Worm (Caenorhabditis elegans) whole organism, L3 larva: ENCODE data around the gene EEED8.14.
A peak's percentile ranks its signal among the peaks of the same experiment; 100 is the strongest.

Experiments
- aly-2 ChIP-seq: fragments of 150-350 bp; optimal IDR thresholded peaks from 2 replicates; lab custom pipeline; 2014; ENCODE audit warnings: missing biosample characterization, missing genetic modification characterization
- ceh-16 ChIP-seq: sonication (generic microtip); optimal IDR thresholded peaks from 2 replicates; lab custom pipeline; 2017; ENCODE audit warnings: missing biosample characterization, missing genetic modification characterization
- ceh-9 ChIP-seq: sonication (generic microtip); optimal IDR thresholded peaks from 2 replicates; lab custom pipeline; 2018; ENCODE audit warnings: missing biosample characterization, missing genetic modification characterization
- nhr-237 ChIP-seq: fragments of 150-350 bp; optimal IDR thresholded peaks from 2 replicates; lab custom pipeline; 2014; ENCODE audit warnings: missing biosample characterization, missing genetic modification characterization
- skn-1 ChIP-seq: fragments of 150-350 bp; optimal IDR thresholded peaks from 2 replicates; lab custom pipeline; 2014; ENCODE audit warnings: missing biosample characterization, missing genetic modification characterization
- ztf-4 ChIP-seq: fragments of 150-350 bp; optimal IDR thresholded peaks from 2 replicates; lab custom pipeline; 2014; ENCODE audit warnings: missing biosample characterization, missing genetic modification characterization

DNA sequence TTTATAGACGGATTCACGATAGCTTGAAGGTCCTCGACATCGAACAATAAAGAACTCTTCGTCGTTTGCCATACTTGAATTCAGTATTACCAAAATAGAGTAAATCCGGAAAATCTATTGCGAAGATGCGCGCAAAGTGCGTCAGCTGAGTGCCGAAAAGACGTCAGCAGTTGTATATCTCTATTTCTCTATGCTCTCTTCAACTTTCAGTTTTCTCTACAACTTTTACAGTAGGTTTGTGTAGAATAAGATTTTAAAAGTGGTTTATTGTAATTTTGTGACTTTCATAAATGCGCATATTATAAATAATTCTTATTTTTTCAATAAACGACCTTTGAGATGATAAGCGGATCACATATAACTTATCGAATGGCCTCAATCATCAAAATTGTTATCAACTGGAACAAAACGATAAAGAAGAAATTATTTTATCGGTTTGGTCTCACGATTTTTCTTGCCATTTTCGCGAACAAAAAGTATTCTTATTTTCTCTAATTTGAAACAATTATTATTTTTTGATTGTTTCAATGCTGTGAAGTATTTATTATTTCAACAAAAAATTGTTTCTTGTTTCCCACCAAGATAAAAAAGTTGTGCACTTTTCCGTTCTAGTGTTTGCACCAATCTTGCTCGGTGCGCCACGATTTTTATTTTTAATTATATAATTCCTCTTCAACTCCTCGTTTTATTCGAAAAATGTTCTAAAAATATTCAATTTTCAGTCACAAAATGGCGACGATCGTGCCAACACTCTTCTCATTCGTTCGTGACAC is 40.4 kb downstream of the EEED8.14 start, which contains the start of the genes agt-2 and F09E5.3:
- no peak for TF ChIP-seq ceh-16 (tag; lab: Kevin White, UChicago)
- peak; percentile 23 for TF ChIP-seq skn-1 (tag; lab: Kevin White, UChicago)
- TF ChIP-seq ztf-4 (tag; lab: Kevin White, UChicago), result peak; percentile 77
- TF ChIP-seq nhr-237 (tag; lab: Kevin White, UChicago), result no peak
- TF ChIP-seq aly-2 (tag; lab: Kevin White, UChicago), result no peak
- no peak for TF ChIP-seq ceh-9 (tag; lab: Kevin White, UChicago)
